Fruit fly (Drosophila melanogaster): ENCODE measurements around the gene LSm-4.

The LSm-4 gene

DNA sequence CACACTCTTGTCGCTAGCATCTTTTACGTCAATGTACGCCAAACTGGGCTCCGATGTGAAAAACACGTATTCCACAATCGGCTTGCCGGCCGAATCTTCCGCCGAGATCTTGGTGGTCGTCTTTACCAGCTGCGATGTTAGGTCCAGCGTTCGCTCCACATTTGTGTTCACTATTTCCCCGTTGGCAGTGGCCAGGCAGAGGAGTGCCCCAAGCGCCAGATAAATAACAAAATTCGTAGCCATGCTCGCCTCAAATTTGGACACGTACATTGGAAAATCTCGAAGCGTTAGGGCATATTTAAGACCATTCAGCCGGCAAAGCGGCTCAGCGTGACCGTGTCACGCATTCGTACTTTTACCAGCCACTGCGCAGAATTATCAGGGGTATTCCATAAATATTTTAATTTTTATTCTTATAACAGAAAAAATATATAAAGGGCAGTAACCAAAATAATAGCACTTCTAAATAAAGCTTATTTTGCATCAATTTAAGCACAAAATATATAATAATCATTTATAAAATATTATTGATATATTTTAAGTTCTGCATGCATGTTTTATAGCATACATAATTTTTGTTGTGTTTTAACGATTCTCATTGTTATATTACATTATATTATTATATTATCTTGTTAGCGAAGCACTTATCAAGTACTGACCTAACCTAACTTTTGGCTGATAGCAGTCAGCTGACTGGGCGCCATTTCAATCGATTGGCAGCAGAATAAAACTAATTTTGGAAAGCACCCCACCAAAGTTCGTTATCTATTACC is 29.4 kb downstream of the LSm-4 start, which contains the start of the genes CG33303 and dpr19 (continued):
- no peak for TF ChIP-seq Opbp (GFP tag; IDR thresholded peaks at IDR 0.05; ENCODE audit: partially characterized antibody)
- TF ChIP-seq pho (GFP tag; optimal IDR thresholded peaks at IDR 0.05) = no peak
- TF ChIP-seq ssp (GFP tag; IDR thresholded peaks at IDR 0.05) = peak; percentile 60; the same call in 1 of the 2 replicates
- no peak for TF ChIP-seq pnt (GFP tag; optimal IDR thresholded peaks at IDR 0.05)
- TF ChIP-seq gce (GFP tag; IDR thresholded peaks at IDR 0.05) = peak; percentile 76
- no peak for TF ChIP-seq TFAM (GFP tag; optimal IDR thresholded peaks at IDR 0.05)
- TF ChIP-seq CG4730 (GFP tag; IDR thresholded peaks at IDR 0.05) = peak; percentile 36; the same call in 1 of the 2 replicates
- TF ChIP-seq CG12071 (GFP tag; optimal IDR thresholded peaks at IDR 0.05) = no peak
- peak; percentile 51 for TF ChIP-seq CG18764 (GFP tag; optimal IDR thresholded peaks at IDR 0.05)
- no peak for TF ChIP-seq cato (GFP tag; optimal IDR thresholded peaks at IDR 0.05; ENCODE audit: borderline replicate concordance)
- TF ChIP-seq CG8290 (GFP tag; optimal IDR thresholded peaks at IDR 0.05) = peak; percentile 73
- TF ChIP-seq CG8290 (tag; optimal IDR thresholded peaks at IDR 0.05) = no peak
- TF ChIP-seq CG6175 (GFP tag; IDR thresholded peaks at IDR 0.05) = no peak
- no peak for TF ChIP-seq tll (GFP tag; optimal IDR thresholded peaks at IDR 0.05)
- TF ChIP-seq CG10959 (GFP tag; IDR thresholded peaks at IDR 0.05) = no peak
- TF ChIP-seq PHDP (tag; optimal IDR thresholded peaks at IDR 0.05) = peak; percentile 90
- no peak for TF ChIP-seq CG1647 (GFP tag; optimal IDR thresholded peaks at IDR 0.05)
- TF ChIP-seq NFAT (GFP tag; IDR thresholded peaks at IDR 0.05) = no peak
- peak; percentile 72 for TF ChIP-seq run (tag; optimal IDR thresholded peaks at IDR 0.05)
- TF ChIP-seq psq (GFP tag; optimal IDR thresholded peaks at IDR 0.05) = peak; percentile 10
- TF ChIP-seq CG6813 (GFP tag; optimal IDR thresholded peaks at IDR 0.05) = peak; percentile 65
- TF ChIP-seq bab2 (GFP tag; optimal IDR thresholded peaks at IDR 0.05) = no peak
- peak; percentile 59 for TF ChIP-seq CG9817 (tag; optimal IDR thresholded peaks at IDR 0.05)
- peak; percentile 67 for TF ChIP-seq Spps (tag; optimal IDR thresholded peaks at IDR 0.05)
- TF ChIP-seq CG9437 (GFP tag; optimal IDR thresholded peaks at IDR 0.05) = peak; percentile 75
- no peak for TF ChIP-seq pb (GFP tag; optimal IDR thresholded peaks at IDR 0.05)
- no peak for TF ChIP-seq CG12236 (GFP tag; optimal IDR thresholded peaks at IDR 0.05)
- TF ChIP-seq CG32772 (GFP tag; IDR thresholded peaks at IDR 0.05) = peak; percentile 47
- TF ChIP-seq slbo (GFP tag; IDR thresholded peaks at IDR 0.05) = peak; percentile 75
- peak; percentile 26 for TF ChIP-seq pros (GFP tag; optimal IDR thresholded peaks at IDR 0.05)
- TF ChIP-seq Drgx (GFP tag; IDR thresholded peaks at IDR 0.05) = peak; percentile 41; the same call in 1 of the 2 replicates
- TF ChIP-seq CG13287 (GFP tag; IDR thresholded peaks at IDR 0.05; ENCODE audit: partially characterized antibody) = peak; percentile 35; the same call in 1 of the 2 replicates
- TF ChIP-seq bcd (GFP tag; optimal IDR thresholded peaks at IDR 0.05) = peak; percentile 65
- TF ChIP-seq grn (GFP tag; optimal IDR thresholded peaks at IDR 0.05) = no peak
- no peak for TF ChIP-seq CG11085 (GFP tag; IDR thresholded peaks at IDR 0.05)
- peak; percentile 91 for TF ChIP-seq CG30020 (tag; optimal IDR thresholded peaks at IDR 0.05)
- TF ChIP-seq CG11247 (GFP tag; IDR thresholded peaks at IDR 0.05) = 0 out of 2 replicates have a peak, but pooled peaks have one; percentile 29
- TF ChIP-seq NC2β (GFP tag; optimal IDR thresholded peaks at IDR 0.05) = no peak
- TF ChIP-seq Neu2 (GFP tag; optimal IDR thresholded peaks at IDR 0.05; ENCODE audit: borderline replicate concordance) = no peak
- peak; percentile 3 for TF ChIP-seq CG7745 (tag; optimal IDR thresholded peaks at IDR 0.05)
- no peak for TF ChIP-seq crc (GFP tag; optimal IDR thresholded peaks at IDR 0.05)
- no peak for TF ChIP-seq gt (GFP tag; IDR thresholded peaks at IDR 0.05)
- TF ChIP-seq CG2889 (GFP tag; IDR thresholded peaks at IDR 0.05) = no peak
- peak; percentile 69 for TF ChIP-seq kah (GFP tag; optimal IDR thresholded peaks at IDR 0.05)
- peak; percentile 68 for TF ChIP-seq CG18619 (GFP tag; optimal IDR thresholded peaks at IDR 0.05)
- TF ChIP-seq pita (GFP tag; optimal IDR thresholded peaks at IDR 0.05) = no peak
- no peak; the same call in 2 of the 3 replicates for TF ChIP-seq CG14050 (GFP tag; IDR thresholded peaks at IDR 0.05)
- peak; percentile 75 for TF ChIP-seq CG4617 (GFP tag; optimal IDR thresholded peaks at IDR 0.05; ENCODE audit: borderline replicate concordance)
- TF ChIP-seq GATAe (GFP tag; conservative IDR thresholded peaks at IDR 0.05) = no peak
- peak; percentile 29 for TF ChIP-seq CrebB (tag; optimal IDR thresholded peaks at IDR 0.05)

Data from whole organism, embryonic.